Worm (Caenorhabditis elegans): Measurements from ENCODE around the gene F17H10.1.

- no peak for TF ChIP-seq sea-2 (GFP tag; IDR thresholded peaks at IDR 0.05)
- TF ChIP-seq dpff-1 (tag; optimal IDR thresholded peaks at IDR 0.05) = no peak
- no peak for TF ChIP-seq ceh-40 (GFP tag; IDR thresholded peaks at IDR 0.05)
- no peak for TF ChIP-seq nfya-1 (tag; optimal IDR thresholded peaks at IDR 0.05; ENCODE audit: borderline replicate concordance, insufficient read depth)
- TF ChIP-seq ama-1 (optimal IDR thresholded peaks at IDR 0.05) = no peak
- no peak for TF ChIP-seq ama-1 (GFP tag; optimal IDR thresholded peaks at IDR 0.05)
- TF ChIP-seq pha-4 (tag; optimal IDR thresholded peaks at IDR 0.05) = no peak
- TF ChIP-seq unc-130 (GFP tag; optimal IDR thresholded peaks at IDR 0.05) = no peak
Measured at ce11 chrX:13129949-13130348, 24.9 kb downstream of the F17H10.1 start, which contains the start of gene spin-3.

Data from whole organism, young adult.